Worm (Caenorhabditis elegans) whole organism, L1 larva: ENCODE results near the gene Y66D12A.24.

Experiments used
- elt-2 ChIP-seq: sonication (generic microtip); optimal IDR thresholded peaks from 2 replicates; lab custom pipeline; 2016; ENCODE audit warnings: missing genetic modification characterization, mild to moderate bottlenecking, inconsistent platforms, missing compliant biosample characterization, missing genetic modification reagents
- fkh-8 ChIP-seq: sonication (generic microtip); optimal IDR thresholded peaks from 2 replicates; lab custom pipeline; 2016; ENCODE audit warnings: mild to moderate bottlenecking, missing genetic modification characterization, missing compliant biosample characterization
- grh-1 ChIP-seq: fragments of 200-800 bp; sonication (Bioruptor generic); IDR thresholded peaks from 2 replicates; pipeline ENCODE4 v1.3.6; 2022; ENCODE audit warnings: missing genetic modification reagents, missing genetic modification characterization, missing compliant biosample characterization
- lin-39 ChIP-seq: fragments of 150-350 bp; optimal IDR thresholded peaks from 2 replicates; lab custom pipeline; 2014; ENCODE audit warnings: missing biosample characterization, missing genetic modification reagents, missing genetic modification characterization
- lsy-2 ChIP-seq, 2 experiments: fragments of 150-350 bp; optimal IDR thresholded peaks; 2 replicates each; lab custom pipeline; 2014; ENCODE audit warnings: missing biosample characterization in 2 of 2, missing genetic modification characterization in 2 of 2
- nhr-11 ChIP-seq: fragments of 150-350 bp; optimal IDR thresholded peaks from 2 replicates; lab custom pipeline; 2014; ENCODE audit warnings: missing biosample characterization, missing genetic modification characterization
- nhr-84 ChIP-seq: sonication (generic microtip); optimal IDR thresholded peaks from 2 replicates; lab custom pipeline; 2017; ENCODE audit warnings: missing biosample characterization, missing genetic modification characterization
- pqm-1 ChIP-seq: sonication (generic microtip); optimal IDR thresholded peaks from 3 replicates; lab custom pipeline; 2017; ENCODE audit warnings: missing biosample characterization, missing genetic modification characterization
- rnt-1 ChIP-seq: sonication (generic microtip); optimal IDR thresholded peaks from 2 replicates; lab custom pipeline; 2016; ENCODE audit warnings: mild to moderate bottlenecking, missing genetic modification characterization, moderate library complexity, missing compliant biosample characterization
- snpc-4 ChIP-seq: fragments of 150-350 bp; optimal IDR thresholded peaks from 2 replicates; lab custom pipeline; 2014; ENCODE audit warnings: missing biosample characterization, missing genetic modification characterization
- unc-62 ChIP-seq: fragments of 150-350 bp; optimal IDR thresholded peaks from 2 replicates; lab custom pipeline; 2014; ENCODE audit warnings: missing biosample characterization, missing genetic modification reagents, missing genetic modification characterization

- no peak for TF ChIP-seq lin-39
- no peak for TF ChIP-seq fkh-8 (tag; lab: Kevin White, UChicago)
- TF ChIP-seq pqm-1, result no peak
- TF ChIP-seq elt-2 (tag; lab: Kevin White, UChicago), result no peak
- no peak for TF ChIP-seq nhr-84 (tag; lab: Kevin White, UChicago)
- TF ChIP-seq grh-1 (GFP tag; lab: Robert Waterston, UW), result no peak
- no peak for TF ChIP-seq nhr-11 (tag; lab: Kevin White, UChicago)
- no peak for TF ChIP-seq unc-62 (GFP tag; lab: Kevin White, UChicago)
- TF ChIP-seq rnt-1 (tag; lab: Kevin White, UChicago), result no peak
- no peak for TF ChIP-seq snpc-4 (tag; lab: Kevin White, UChicago)
- TF ChIP-seq lsy-2 (tag; optimal IDR thresholded peaks at IDR 0.05; lab: Kevin White, UChicago), result no peak
These were observed 4.0 kb downstream of the Y66D12A.24 start, which contains the start of gene nars-2 for ce11 chrIII:11500647-11501046.
